Worm (Caenorhabditis elegans): ENCODE data around the gene F08G2.4.
A peak's percentile ranks its signal among the peaks of the same experiment; 100 is the strongest.

Gene F08G2.4

ce11 chrII:13830255-13830654 is at the start of gene F08G2.4:
TSS of gene F08G2.4 (plus strand) at chrII:13830602.
- TF ChIP-seq ces-1 (GFP tag; optimal IDR thresholded peaks at IDR 0.05) (peak; percentile 29), unc-62 (GFP tag; optimal IDR thresholded peaks at IDR 0.05) (no peak), ztf-11 (tag; optimal IDR thresholded peaks at IDR 0.05) (no peak), mep-1 (tag; optimal IDR thresholded peaks at IDR 0.05) (no peak), nhr-76 (tag; optimal IDR thresholded peaks at IDR 0.05) (no peak), snpc-4 (tag; optimal IDR thresholded peaks at IDR 0.05) (no peak), lin-32 (GFP tag; optimal IDR thresholded peaks at IDR 0.05) (no peak)

- no peak for TF ChIP-seq lin-13 (tag; optimal IDR thresholded peaks at IDR 0.05)
- TF ChIP-seq lsy-2 (tag; optimal IDR thresholded peaks at IDR 0.05): no peak
- no peak for TF ChIP-seq M03D4.4 (tag; optimal IDR thresholded peaks at IDR 0.05)
- no peak for TF ChIP-seq mls-2 (tag; optimal IDR thresholded peaks at IDR 0.05)
- no peak for TF ChIP-seq mab-5 (tag; optimal IDR thresholded peaks at IDR 0.05)
- TF ChIP-seq unc-39 (tag; optimal IDR thresholded peaks at IDR 0.05): no peak
- TF ChIP-seq lin-32 (GFP tag; optimal IDR thresholded peaks at IDR 0.05): no peak
- TF ChIP-seq ceh-43 (GFP tag; optimal IDR thresholded peaks at IDR 0.05): no peak
- no peak for TF ChIP-seq snpc-4 (tag; optimal IDR thresholded peaks at IDR 0.05)
- TF ChIP-seq mep-1 (tag; optimal IDR thresholded peaks at IDR 0.05): no peak
- TF ChIP-seq unc-62 (GFP tag; optimal IDR thresholded peaks at IDR 0.05): no peak
- no peak for TF ChIP-seq ceh-39 (tag; optimal IDR thresholded peaks at IDR 0.05)
- TF ChIP-seq pha-4 (tag; optimal IDR thresholded peaks at IDR 0.05): no peak
- TF ChIP-seq nhr-2 (tag; optimal IDR thresholded peaks at IDR 0.05): no peak
- no peak for TF ChIP-seq ham-2 (GFP tag; optimal IDR thresholded peaks at IDR 0.05)
- no peak for TF ChIP-seq ztf-11 (tag; optimal IDR thresholded peaks at IDR 0.05)
- no peak for TF ChIP-seq sptf-1 (tag; optimal IDR thresholded peaks at IDR 0.05)
- no peak for TF ChIP-seq nhr-76 (tag; optimal IDR thresholded peaks at IDR 0.05)
Measured at ce11 chrII:13780792-13781248, 49.6 kb upstream of the F08G2.4 start.

- no peak for TF ChIP-seq ceh-83 (GFP tag; optimal IDR thresholded peaks at IDR 0.05)
Measured at ce11 chrII:13783880-13784279, 46.5 kb upstream of the F08G2.4 start, which contains the start of gene C01B9.4. TSS of gene C01B9.4 (minus strand) at chrII:13783980.

ce11 chrII:13785582-13785981 is 44.8 kb upstream of the F08G2.4 start:
- TF ChIP-seq ham-2 (GFP tag; optimal IDR thresholded peaks at IDR 0.05) (peak; percentile 27), zip-8 (tag; optimal IDR thresholded peaks at IDR 0.05) (no peak), snpc-4 (tag; optimal IDR thresholded peaks at IDR 0.05) (no peak), elt-3 (tag; optimal IDR thresholded peaks at IDR 0.05) (no peak), ceh-43 (GFP tag; optimal IDR thresholded peaks at IDR 0.05) (no peak), sem-2 (GFP tag; optimal IDR thresholded peaks at IDR 0.05) (no peak), M03D4.4 (tag; optimal IDR thresholded peaks at IDR 0.05) (no peak), lin-32 (GFP tag; optimal IDR thresholded peaks at IDR 0.05) (no peak), nhr-2 (tag; optimal IDR thresholded peaks at IDR 0.05) (no peak), bed-3 (GFP tag; optimal IDR thresholded peaks at IDR 0.05) (no peak), blmp-1 (tag; optimal IDR thresholded peaks at IDR 0.05) (no peak), sptf-1 (tag; optimal IDR thresholded peaks at IDR 0.05) (no peak), ces-1 (GFP tag; optimal IDR thresholded peaks at IDR 0.05) (no peak), pha-4 (tag; optimal IDR thresholded peaks at IDR 0.05) (no peak), flh-1 (GFP tag; optimal IDR thresholded peaks at IDR 0.05) (no peak), lsy-2 (tag; optimal IDR thresholded peaks at IDR 0.05) (no peak), ceh-83 (GFP tag; optimal IDR thresholded peaks at IDR 0.05) (peak; percentile 23), hlh-1 (tag; optimal IDR thresholded peaks at IDR 0.05) (no peak), drap-1 (GFP tag; optimal IDR thresholded peaks at IDR 0.05) (peak; percentile 12)

- TF ChIP-seq tbx-8 (GFP tag; optimal IDR thresholded peaks at IDR 0.05): no peak
- TF ChIP-seq lin-13 (tag; optimal IDR thresholded peaks at IDR 0.05): no peak
- no peak for TF ChIP-seq nhr-2 (tag; optimal IDR thresholded peaks at IDR 0.05)
- TF ChIP-seq snpc-4 (tag; optimal IDR thresholded peaks at IDR 0.05): no peak
- no peak for TF ChIP-seq mls-2 (tag; optimal IDR thresholded peaks at IDR 0.05)
- TF ChIP-seq nhr-12 (tag; optimal IDR thresholded peaks at IDR 0.05): no peak
- no peak for TF ChIP-seq pha-4 (tag; optimal IDR thresholded peaks at IDR 0.05)
- TF ChIP-seq unc-120 (tag; optimal IDR thresholded peaks at IDR 0.05; ENCODE audit: poor library complexity, severe bottlenecking): no peak
- TF ChIP-seq elt-1 (tag; optimal IDR thresholded peaks at IDR 0.05; ENCODE audit: borderline replicate concordance, insufficient read depth): no peak
Measured at ce11 chrII:13786899-13787298, 43.5 kb upstream of the F08G2.4 start.

Measured in whole organism, mixed stage, embryonic.